Fruit fly (Drosophila melanogaster) whole organism, embryonic: ENCODE data around the gene CG13996.

Source experiments
- ATbp ChIP-seq: fragments of 200-800 bp; sonication (Bioruptor generic); optimal IDR thresholded peaks from 2 replicates; lab custom pipeline; 2017; ENCODE audit warnings: missing biosample characterization, mild to moderate bottlenecking, missing genetic modification characterization, missing genetic modification reagents
- Atf6 ChIP-seq: fragments of 200-800 bp; sonication (Bioruptor generic); IDR thresholded peaks from 2 replicates; pipeline ENCODE4 v1.3.6; 2022; ENCODE audit warnings: missing biosample characterization, missing genetic modification characterization
- Bteb2 ChIP-seq: fragments of 200-800 bp; sonication (Bioruptor generic); optimal IDR thresholded peaks from 2 replicates; lab custom pipeline; 2016; ENCODE audit warnings: missing biosample characterization, missing genetic modification characterization
- CG10462 ChIP-seq: fragments of 200-800 bp; sonication (Bioruptor generic); optimal IDR thresholded peaks from 2 replicates; lab custom pipeline; 2016; ENCODE audit warnings: missing biosample characterization, missing genetic modification characterization
- CG10654 ChIP-seq: fragments of 200-800 bp; sonication (Bioruptor generic); optimal IDR thresholded peaks from 2 replicates; lab custom pipeline; 2016; ENCODE audit warnings: missing biosample characterization, missing genetic modification characterization
- CG11723 ChIP-seq: fragments of 200-800 bp; sonication (Bioruptor generic); optimal IDR thresholded peaks from 2 replicates; lab custom pipeline; 2017; ENCODE audit warnings: missing biosample characterization, mild to moderate bottlenecking, missing genetic modification characterization
- CG12744 ChIP-seq: fragments of 200-800 bp; sonication (Bioruptor generic); optimal IDR thresholded peaks from 2 replicates; lab custom pipeline; 2016; ENCODE audit warnings: missing biosample characterization, missing genetic modification characterization
- CG13287 ChIP-seq: fragments of 200-800 bp; sonication (Bioruptor generic); IDR thresholded peaks from 2 replicates; pipeline ENCODE4 v1.3.6; 2022; ENCODE audit warnings: missing biosample characterization, missing genetic modification characterization; ENCODE audit not compliant: partially characterized antibody
- CG13775 ChIP-seq: fragments of 200-800 bp; sonication (Bioruptor generic); optimal IDR thresholded peaks from 3 replicates; lab custom pipeline; 2017; ENCODE audit warnings: missing biosample characterization, mild to moderate bottlenecking, missing genetic modification characterization
- CG14014 ChIP-seq: fragments of 200-800 bp; sonication (Bioruptor generic); IDR thresholded peaks from 2 replicates; pipeline ENCODE4 v1.3.6; 2022; ENCODE audit warnings: missing biosample characterization, missing genetic modification characterization
- CG14050 ChIP-seq: fragments of 200-800 bp; sonication (Bioruptor generic); IDR thresholded peaks from 3 replicates; pipeline ENCODE4 v1.3.6; 2022; ENCODE audit warnings: missing biosample characterization, missing genetic modification characterization
- CG14667 ChIP-seq: fragments of 200-800 bp; sonication (Bioruptor generic); IDR thresholded peaks from 2 replicates; pipeline ENCODE4 v1.3.6; 2022; ENCODE audit warnings: missing biosample characterization, missing genetic modification characterization
- CG14710 ChIP-seq: fragments of 200-800 bp; sonication (Bioruptor generic); optimal IDR thresholded peaks from 3 replicates; lab custom pipeline; 2019; ENCODE audit warnings: missing biosample characterization, mild to moderate bottlenecking, missing genetic modification characterization, moderate library complexity
- CG15269 ChIP-seq: fragments of 200-800 bp; sonication (Bioruptor generic); optimal IDR thresholded peaks from 2 replicates; lab custom pipeline; 2018; ENCODE audit warnings: missing biosample characterization, mild to moderate bottlenecking, missing genetic modification characterization, moderate library complexity
- CG15479 ChIP-seq: fragments of 200-800 bp; sonication (Bioruptor generic); optimal IDR thresholded peaks from 3 replicates; lab custom pipeline; 2019; ENCODE audit warnings: missing biosample characterization, mild to moderate bottlenecking, missing genetic modification characterization, moderate library complexity
- CG15514 ChIP-seq: fragments of 200-800 bp; sonication (Bioruptor generic); optimal IDR thresholded peaks from 3 replicates; lab custom pipeline; 2017; ENCODE audit warnings: missing biosample characterization, missing genetic modification characterization, mild to moderate bottlenecking, moderate library complexity, missing genetic modification reagents
- CG17186 ChIP-seq: fragments of 200-800 bp; sonication (Bioruptor generic); optimal IDR thresholded peaks from 3 replicates; lab custom pipeline; 2017; ENCODE audit warnings: missing biosample characterization, missing genetic modification reagents, missing genetic modification characterization
- CG17829 ChIP-seq: fragments of 200-800 bp; optimal IDR thresholded peaks from 2 replicates; lab custom pipeline; 2019; ENCODE audit warnings: missing biosample characterization, mild to moderate bottlenecking, missing genetic modification characterization, moderate library complexity
- CG17912 ChIP-seq: fragments of 200-800 bp; sonication (Bioruptor generic); optimal IDR thresholded peaks from 2 replicates; lab custom pipeline; 2018; ENCODE audit warnings: missing biosample characterization, mild to moderate bottlenecking, missing genetic modification characterization
- CG18599 ChIP-seq: fragments of 200-800 bp; sonication (Bioruptor generic); optimal IDR thresholded peaks from 3 replicates; lab custom pipeline; 2017; ENCODE audit warnings: missing biosample characterization, missing genetic modification characterization, mild to moderate bottlenecking, moderate library complexity, missing genetic modification reagents
- CG18764 ChIP-seq: fragments of 200-800 bp; sonication (Bioruptor generic); optimal IDR thresholded peaks from 3 replicates; lab custom pipeline; 2016; ENCODE audit warnings: missing biosample characterization, missing genetic modification characterization
- CG30403 ChIP-seq: fragments of 200-800 bp; sonication (Bioruptor generic); optimal IDR thresholded peaks from 3 replicates; lab custom pipeline; 2016; ENCODE audit warnings: missing biosample characterization, missing genetic modification characterization
- CG31224 ChIP-seq: fragments of 200-800 bp; sonication (Bioruptor generic); IDR thresholded peaks from 2 replicates; pipeline ENCODE4 v1.3.6; 2022; ENCODE audit warnings: missing biosample characterization, missing genetic modification characterization
- CG31365 ChIP-seq: fragments of 200-800 bp; sonication (Bioruptor generic); optimal IDR thresholded peaks from 2 replicates; lab custom pipeline; 2018; ENCODE audit warnings: missing biosample characterization, mild to moderate bottlenecking, missing genetic modification characterization
- CG4854 ChIP-seq: fragments of 200-800 bp; sonication (Bioruptor generic); optimal IDR thresholded peaks from 2 replicates; lab custom pipeline; 2016; ENCODE audit warnings: missing biosample characterization, missing genetic modification characterization, inconsistent platforms
- CG6272 ChIP-seq: fragments of 200-800 bp; sonication (Bioruptor generic); IDR thresholded peaks from 2 replicates; pipeline ENCODE4 v1.3.6; 2022; ENCODE audit warnings: missing biosample characterization, missing genetic modification characterization
- CG6683 ChIP-seq: fragments of 200-800 bp; sonication (Bioruptor generic); optimal IDR thresholded peaks from 2 replicates; lab custom pipeline; 2017; ENCODE audit warnings: missing biosample characterization, mild to moderate bottlenecking, missing genetic modification characterization, missing genetic modification reagents
- CG8924 ChIP-seq: fragments of 200-800 bp; optimal IDR thresholded peaks from 3 replicates; lab custom pipeline; 2019; ENCODE audit warnings: missing biosample characterization, mild to moderate bottlenecking, missing genetic modification characterization, moderate library complexity
- CG9727 ChIP-seq: fragments of 200-800 bp; sonication (Bioruptor generic); optimal IDR thresholded peaks from 3 replicates; lab custom pipeline; 2017; ENCODE audit warnings: missing biosample characterization, mild to moderate bottlenecking, missing genetic modification characterization
- CG9817 ChIP-seq: fragments of 200-800 bp; sonication (Bioruptor generic); optimal IDR thresholded peaks from 2 replicates; lab custom pipeline; 2018; ENCODE audit warnings: missing biosample characterization, mild to moderate bottlenecking, missing genetic modification characterization, moderate library complexity
- CoRest ChIP-seq: fragments of 200-800 bp; sonication (Bioruptor generic); optimal IDR thresholded peaks from 3 replicates; lab custom pipeline; 2018; ENCODE audit warnings: missing biosample characterization, mild to moderate bottlenecking, missing genetic modification characterization, moderate library complexity
- CrebB ChIP-seq: fragments of 200-800 bp; sonication (Bioruptor generic); optimal IDR thresholded peaks from 3 replicates; lab custom pipeline; 2018; ENCODE audit warnings: missing biosample characterization, mild to moderate bottlenecking, missing genetic modification characterization
- ERR ChIP-seq: fragments of 200-800 bp; sonication (Bioruptor generic); optimal IDR thresholded peaks from 2 replicates; lab custom pipeline; 2016; ENCODE audit warnings: missing biosample characterization, missing genetic modification characterization
- Hr3 ChIP-seq: fragments of 200-800 bp; sonication (Bioruptor generic); optimal IDR thresholded peaks from 3 replicates; lab custom pipeline; 2016; ENCODE audit warnings: missing biosample characterization, missing genetic modification characterization
- Hr39 ChIP-seq: fragments of >200 bp; optimal IDR thresholded peaks from 2 replicates; lab custom pipeline; 2017
- Trl ChIP-seq, 3 experiments: fragments of >200 bp in 2 of 3; fragments of 200-800 bp in 1 of 3; sonication (Bioruptor generic) in 1 of 3; optimal IDR thresholded peaks; 2 replicates in 1 of 3; 3 replicates in 2 of 3; lab custom pipeline; 2016 to 2017; ENCODE audit warnings: missing biosample characterization in 1 of 3, missing genetic modification characterization in 1 of 3
- Usf ChIP-seq: fragments of 200-800 bp; sonication (Bioruptor generic); optimal IDR thresholded peaks from 2 replicates; lab custom pipeline; 2017; ENCODE audit warnings: missing genotype, missing biosample characterization, missing genetic modification characterization
- YL-1 ChIP-seq: fragments of 200-800 bp; sonication (Bioruptor generic); optimal IDR thresholded peaks from 3 replicates; lab custom pipeline; 2017; ENCODE audit warnings: missing biosample characterization, mild to moderate bottlenecking, missing genetic modification characterization
- aop ChIP-seq: fragments of 200-800 bp; sonication (Bioruptor generic); IDR thresholded peaks from 2 replicates; pipeline ENCODE4 v1.3.6; 2022; ENCODE audit warnings: missing biosample characterization, missing genetic modification characterization
- ase ChIP-seq: fragments of 200-800 bp; sonication (Bioruptor generic); IDR thresholded peaks from 3 replicates; pipeline ENCODE4 v1.3.6; 2022; ENCODE audit warnings: missing biosample characterization, missing genetic modification characterization
- chn ChIP-seq: fragments of 200-800 bp; sonication (Bioruptor generic); optimal IDR thresholded peaks from 2 replicates; lab custom pipeline; 2016; ENCODE audit warnings: missing biosample characterization, missing genetic modification characterization
- crc ChIP-seq: fragments of 200-800 bp; sonication (Bioruptor generic); optimal IDR thresholded peaks from 2 replicates; lab custom pipeline; 2016; ENCODE audit warnings: missing biosample characterization, missing genetic modification characterization
- cwo ChIP-seq: fragments of 200-800 bp; sonication (Bioruptor generic); optimal IDR thresholded peaks from 3 replicates; lab custom pipeline; 2017; ENCODE audit warnings: missing biosample characterization, missing genetic modification characterization, mild to moderate bottlenecking, moderate library complexity, missing genetic modification reagents
- dpn ChIP-seq, 2 experiments: fragments of 200-800 bp; sonication (Bioruptor generic); optimal IDR thresholded peaks; 3 replicates each; lab custom pipeline; 2016; ENCODE audit warnings: missing biosample characterization in 2 of 2, missing genetic modification characterization in 2 of 2
- esg ChIP-seq: fragments of 200-800 bp; sonication (Bioruptor generic); conservative IDR thresholded peaks from 2 replicates; pipeline ENCODE4 v1.3.6; 2022; ENCODE audit warnings: missing biosample characterization, missing genetic modification characterization
- fd64A ChIP-seq: fragments of 200-800 bp; sonication (Bioruptor generic); optimal IDR thresholded peaks from 3 replicates; lab custom pipeline; 2018; ENCODE audit warnings: missing biosample characterization, mild to moderate bottlenecking, missing genetic modification characterization
- lbe ChIP-seq: fragments of 200-800 bp; sonication (Bioruptor generic); optimal IDR thresholded peaks from 2 replicates; lab custom pipeline; 2016; ENCODE audit warnings: missing biosample characterization, mild to moderate bottlenecking, missing genetic modification characterization
- maf-S ChIP-seq: fragments of 200-800 bp; sonication (Bioruptor generic); optimal IDR thresholded peaks from 2 replicates; lab custom pipeline; 2016; ENCODE audit warnings: missing biosample characterization, missing genetic modification characterization
- phol ChIP-seq: fragments of 200-800 bp; sonication (Bioruptor generic); optimal IDR thresholded peaks from 3 replicates; lab custom pipeline; 2018; ENCODE audit warnings: missing biosample characterization, mild to moderate bottlenecking, missing genetic modification characterization, moderate library complexity
- sima ChIP-seq: fragments of 200-800 bp; sonication (Bioruptor generic); optimal IDR thresholded peaks from 2 replicates; lab custom pipeline; 2016; ENCODE audit warnings: missing biosample characterization, missing genetic modification characterization
- trem ChIP-seq: fragments of 200-800 bp; optimal IDR thresholded peaks from 3 replicates; lab custom pipeline; 2019; ENCODE audit warnings: missing biosample characterization, mild to moderate bottlenecking, missing genetic modification characterization, moderate library complexity

The CG13996 gene

DNA sequence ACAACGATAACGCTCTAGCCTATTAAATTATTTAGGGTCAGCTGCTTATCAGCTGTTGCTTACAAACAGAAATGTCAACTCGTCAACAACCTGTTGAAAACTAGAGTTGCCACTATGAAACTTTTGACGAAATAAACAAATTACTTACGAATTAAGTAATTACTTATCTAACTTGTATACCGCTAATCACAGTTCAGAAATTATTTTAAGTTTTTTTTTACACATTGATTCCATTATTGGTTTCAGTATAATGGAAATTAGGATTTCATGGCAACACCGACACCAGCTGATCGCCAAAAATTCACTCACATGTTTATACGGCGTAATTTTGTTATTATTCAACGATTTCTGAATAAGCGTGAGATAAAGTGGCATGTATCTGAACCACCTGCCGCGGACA, 17.2 kb downstream of the CG13996 start, which contains the start of the genes CG9117 and CG31643 (continued):
- TF ChIP-seq CG18599 (GFP tag; lab: Kevin White, UChicago) (no peak), ATbp (GFP tag; lab: Kevin White, UChicago) (no peak), Hr39 (lab: Kevin White, UChicago) (no peak), CG15514 (GFP tag; lab: Kevin White, UChicago) (peak; percentile 74), CG14014 (GFP tag; lab: Robert Waterston, UW) (no peak), esg (GFP tag; lab: Robert Waterston, UW) (0 out of 2 replicates have a peak, but pooled peaks have one; percentile 7), CG9817 (peak; percentile 31), CG17912 (GFP tag; lab: Kevin White, UChicago) (peak; percentile 12), CG4854 (GFP tag; lab: Kevin White, UChicago) (peak; percentile 10), CG14667 (no peak), CG15269 (tag; lab: Kevin White, UChicago) (no peak), cwo (peak; percentile 32), CG15479 (GFP tag; lab: Kevin White, UChicago) (no peak), sima (GFP tag; lab: Kevin White, UChicago) (no peak), phol (tag; lab: Kevin White, UChicago) (peak; percentile 69), Usf (no peak), CG30403 (GFP tag; lab: Kevin White, UChicago) (peak; percentile 70), CG14710 (tag; lab: Kevin White, UChicago) (peak; percentile 88), aop (GFP tag; lab: Robert Waterston, UW) (no peak), CoRest (tag; lab: Kevin White, UChicago) (peak; percentile 42), CG6272 (GFP tag; lab: Robert Waterston, UW) (no peak), fd64A (GFP tag; lab: Kevin White, UChicago) (no peak), CG10654 (GFP tag; lab: Kevin White, UChicago) (peak; percentile 41), Atf6 (GFP tag; lab: Robert Waterston, UW) (peak; percentile 52; the same call in 1 of the 2 replicates), CG31224 (GFP tag; lab: Robert Waterston, UW) (no peak), YL-1 (GFP tag; lab: Kevin White, UChicago) (peak; percentile 26), Hr3 (GFP tag; lab: Kevin White, UChicago) (peak; percentile 23), CG31365 (tag; lab: Kevin White, UChicago) (no peak), CG13287 (peak; percentile 62), dpn (GFP tag; optimal IDR thresholded peaks at IDR 0.05; lab: Kevin White, UChicago) (peak; percentile 60 to 61), CG8924 (tag; lab: Kevin White, UChicago) (peak; percentile 53), Trl (optimal IDR thresholded peaks at IDR 0.05; lab: Kevin White, UChicago) (no peak), Trl (GFP tag; optimal IDR thresholded peaks at IDR 0.05; lab: Kevin White, UChicago) (peak; percentile 46), CG6683 (GFP tag; lab: Kevin White, UChicago) (peak; percentile 29), CG9727 (GFP tag; lab: Kevin White, UChicago) (peak; percentile 51), CG13775 (GFP tag; lab: Kevin White, UChicago) (peak; percentile 56), crc (peak; percentile 4), CG11723 (no peak), trem (tag; lab: Kevin White, UChicago) (peak; percentile 99), CG17829 (tag; lab: Kevin White, UChicago) (peak; percentile 20), CG18764 (GFP tag; lab: Kevin White, UChicago) (peak; percentile 41), CG12744 (GFP tag; lab: Kevin White, UChicago) (peak; percentile 53), CG14050 (GFP tag; lab: Robert Waterston, UW) (no peak), ERR (no peak), chn (GFP tag; lab: Kevin White, UChicago) (peak; percentile 42), CG10462 (peak; percentile 13), Bteb2 (GFP tag; lab: Kevin White, UChicago) (peak; percentile 73), ase (GFP tag; lab: Robert Waterston, UW) (0 out of 3 replicates have a peak, but pooled peaks have one; percentile 47), lbe (peak; percentile 55), CG17186 (GFP tag; lab: Kevin White, UChicago) (peak; percentile 30), maf-S (peak; percentile 35), CrebB (tag; lab: Kevin White, UChicago) (peak; percentile 35)
